Fruit fly (Drosophila melanogaster) whole organism, larva: Measurements from ENCODE around the gene CG14095.
"Not testable (repeated sequence)": the region's sequence is repeated elsewhere in the genome, so short reads cannot be mapped to it uniquely, and the experiment has no call there.

Experiments
- noc ChIP-seq: fragments of 200-800 bp; sonication (Bioruptor generic); optimal IDR thresholded peaks from 3 replicates; lab custom pipeline; 2019; ENCODE audit warnings: missing biosample characterization, mild to moderate bottlenecking, missing genetic modification characterization, moderate library complexity

The CG14095 gene

dm6 chr3L:19464659-19465058 lies at the start of gene CG14095:
CG14095 (minus strand) TSS chr3L:19464759.
- no peak for TF ChIP-seq noc (tag; lab: Kevin White, UChicago)

dm6 chr3L:19512672-19513071 lies 48.1 kb upstream of the CG14095 start:
- TF ChIP-seq noc (tag; lab: Kevin White, UChicago) = no peak

dm6 chr3L:19504719-19505118 lies 40.2 kb upstream of the CG14095 start:
- peak; percentile 71 for TF ChIP-seq noc (tag; lab: Kevin White, UChicago)

- TF ChIP-seq noc (tag; lab: Kevin White, UChicago) = no peak
Measured at dm6 chr3L:19503770-19504169, 39.2 kb upstream of the CG14095 start, which contains the start of gene CG9452. CG9452 (minus strand) TSS chr3L:19503870.

- peak; percentile 20 for TF ChIP-seq noc (tag; lab: Kevin White, UChicago)
Measured at dm6 chr3L:19500698-19501097, 36.1 kb upstream of the CG14095 start, which contains the start of gene CG9451. CG9451 (minus strand) TSS chr3L:19500798.

- no peak for TF ChIP-seq noc (tag; lab: Kevin White, UChicago)
Measured at dm6 chr3L:19499334-19499733, 34.8 kb upstream of the CG14095 start.

dm6 chr3L:19497623-19498022 lies 33.1 kb upstream of the CG14095 start, which contains the start of gene CG9449:
CG9449 (minus strand) TSS chr3L:19497723.
- TF ChIP-seq noc (tag; lab: Kevin White, UChicago) = no peak

dm6 chr3L:19497135-19497534 lies 32.6 kb upstream of the CG14095 start:
- no peak for TF ChIP-seq noc (tag; lab: Kevin White, UChicago)

dm6 chr3L:19496600-19496999 lies 32.0 kb upstream of the CG14095 start:
- no peak for TF ChIP-seq noc (tag; lab: Kevin White, UChicago)

- TF ChIP-seq noc (tag; lab: Kevin White, UChicago) = peak; percentile 40
Measured at dm6 chr3L:19495991-19496588, 31.5 kb upstream of the CG14095 start.

- peak; percentile 11 for TF ChIP-seq noc (tag; lab: Kevin White, UChicago)
Measured at dm6 chr3L:19494954-19495353, 30.4 kb upstream of the CG14095 start.

- not testable (repeated sequence) for TF ChIP-seq noc (tag; lab: Kevin White, UChicago)
Measured at dm6 chr3L:19487260-19487659, 22.7 kb upstream of the CG14095 start, which contains the start of gene CG32212. CG32212 (plus strand) TSS chr3L:19487560.

- TF ChIP-seq noc (tag; lab: Kevin White, UChicago) = no peak
Measured at dm6 chr3L:19486398-19486797, 21.8 kb upstream of the CG14095 start, which contains the start of gene brv1. brv1 (minus strand) TSS chr3L:19486498.

- TF ChIP-seq noc (tag; lab: Kevin White, UChicago) = no peak
Measured at dm6 chr3L:19483007-19483406, 18.4 kb upstream of the CG14095 start.

- no peak for TF ChIP-seq noc (tag; lab: Kevin White, UChicago)
Measured at dm6 chr3L:19482014-19482413, 17.5 kb upstream of the CG14095 start.

dm6 chr3L:19481209-19481608 lies 16.6 kb upstream of the CG14095 start:
- no peak for TF ChIP-seq noc (tag; lab: Kevin White, UChicago)

- TF ChIP-seq noc (tag; lab: Kevin White, UChicago) = not testable (repeated sequence)
Measured at dm6 chr3L:19475478-19475877, 10.9 kb upstream of the CG14095 start, which contains the start of the genes CG18294 and CG32213. CG18294 (minus strand) TSS chr3L:19475578. CG32213 (plus strand) TSS chr3L:19475839.
